Worm (Caenorhabditis elegans): ENCODE results near the gene scav-3.

- TF ChIP-seq pha-4 (tag; optimal IDR thresholded peaks at IDR 0.05), result no peak
- no peak for TF ChIP-seq sdc-2 (tag; optimal IDR thresholded peaks at IDR 0.05)
- no peak for TF ChIP-seq ama-1 (optimal IDR thresholded peaks at IDR 0.05)
- TF ChIP-seq gmeb-2 (tag; optimal IDR thresholded peaks at IDR 0.05), result no peak
- no peak for TF ChIP-seq dmd-4 (tag; optimal IDR thresholded peaks at IDR 0.05; ENCODE audit: borderline replicate concordance)
- TF ChIP-seq nhr-11 (tag; optimal IDR thresholded peaks at IDR 0.05), result no peak
- TF ChIP-seq ceh-31 (tag; optimal IDR thresholded peaks at IDR 0.05), result no peak
- TF ChIP-seq lin-11 (tag; optimal IDR thresholded peaks at IDR 0.05), result no peak
- TF ChIP-seq tbx-2 (tag; optimal IDR thresholded peaks at IDR 0.05), result no peak
These were observed 30.7 kb downstream of the scav-3 start for ce11 chrIII:12425846-12426405.
